Worm (Caenorhabditis elegans): ENCODE data around the gene cest-33.

cest-33 gene

ce11 chrV:6365597-6365996, at the start of gene cest-33:
TSS of gene cest-33 (minus strand) at chrV:6365671.
- TF ChIP-seq lsy-2 (tag; optimal IDR thresholded peaks at IDR 0.05) (no peak), ets-5 (GFP tag; IDR thresholded peaks at IDR 0.05) (no peak), nhr-20 (tag; optimal IDR thresholded peaks at IDR 0.05) (peak; percentile 74), nhr-28 (tag; optimal IDR thresholded peaks at IDR 0.05) (no peak), nhr-11 (tag; optimal IDR thresholded peaks at IDR 0.05) (no peak), dpl-1 (GFP tag; optimal IDR thresholded peaks at IDR 0.05) (peak in 1 of 3 experiments; percentile 0), blmp-1 (tag; optimal IDR thresholded peaks at IDR 0.05) (peak; percentile 90), sptf-1 (tag; optimal IDR thresholded peaks at IDR 0.05) (no peak), mab-9 (GFP tag; IDR thresholded peaks at IDR 0.05) (no peak), elt-3 (tag; optimal IDR thresholded peaks at IDR 0.05) (peak in 3 of 6 experiments; percentile 10 to 65 (median 27)), pqm-1 (tag; optimal IDR thresholded peaks at IDR 0.05) (no peak), efl-3 (GFP tag; optimal IDR thresholded peaks at IDR 0.05) (no peak), snu-23 (GFP tag; optimal IDR thresholded peaks at IDR 0.05) (peak; percentile 41), unc-30 (tag; optimal IDR thresholded peaks at IDR 0.05) (no peak), egl-13 (tag; optimal IDR thresholded peaks at IDR 0.05) (no peak), unc-62 (GFP tag; optimal IDR thresholded peaks at IDR 0.05) (no peak), Y116A8C.19 (tag; optimal IDR thresholded peaks at IDR 0.05; ENCODE audit: borderline replicate concordance) (no peak), fos-1 (tag; optimal IDR thresholded peaks at IDR 0.05) (no peak), nhr-237 (tag; optimal IDR thresholded peaks at IDR 0.05) (no peak), mep-1 (tag; optimal IDR thresholded peaks at IDR 0.05) (peak; percentile 31), ztf-11 (tag; optimal IDR thresholded peaks at IDR 0.05) (no peak), tbx-2 (tag; optimal IDR thresholded peaks at IDR 0.05) (no peak), grh-1 (GFP tag; IDR thresholded peaks at IDR 0.05) (no peak), ceh-88 (GFP tag; IDR thresholded peaks at IDR 0.05) (no peak), nhr-19 (GFP tag; conservative IDR thresholded peaks at IDR 0.05) (no peak), lin-14 (GFP tag; optimal IDR thresholded peaks at IDR 0.05) (peak; percentile 54), ama-1 (optimal IDR thresholded peaks at IDR 0.05) (no peak), aha-1 (tag; optimal IDR thresholded peaks at IDR 0.05) (no peak), ceh-63 (GFP tag; optimal IDR thresholded peaks at IDR 0.05) (no peak), nhr-71 (tag; optimal IDR thresholded peaks at IDR 0.05) (peak; percentile 24), sox-4 (tag; optimal IDR thresholded peaks at IDR 0.05) (no peak), pag-3 (tag; optimal IDR thresholded peaks at IDR 0.05; ENCODE audit: borderline replicate concordance, insufficient read depth) (no peak), zip-4 (GFP tag; optimal IDR thresholded peaks at IDR 0.05) (no peak), nhr-85 (tag) (peak; percentile 77), lin-35 (GFP tag; optimal IDR thresholded peaks at IDR 0.05) (peak in 1 of 2 experiments; percentile 15), ztf-4 (tag; optimal IDR thresholded peaks at IDR 0.05) (no peak)

- TF ChIP-seq F16B12.6 (tag; optimal IDR thresholded peaks at IDR 0.05) (no peak), irx-1 (tag; optimal IDR thresholded peaks at IDR 0.05) (no peak), pax-3 (tag; optimal IDR thresholded peaks at IDR 0.05) (no peak), mdl-1 (tag; optimal IDR thresholded peaks at IDR 0.05) (no peak), nhr-11 (tag; optimal IDR thresholded peaks at IDR 0.05) (no peak), nhr-84 (tag; optimal IDR thresholded peaks at IDR 0.05) (no peak)
These were observed 49.5 kb upstream of the cest-33 start, which contains the start of gene cht-6 for ce11 chrV:6414985-6415384. TSS of gene cht-6 (plus strand) at chrV:6414993.

- TF ChIP-seq fkh-10 (GFP tag; optimal IDR thresholded peaks at IDR 0.05), result no peak
- no peak for TF ChIP-seq efl-1 (optimal IDR thresholded peaks at IDR 0.05)
- TF ChIP-seq efl-1 (GFP tag; optimal IDR thresholded peaks at IDR 0.05 in 1 of 2), result peak in 1 of 2 experiments; percentile 11
- no peak for TF ChIP-seq C34B4.2 (tag; optimal IDR thresholded peaks at IDR 0.05)
- peak; percentile 51 for TF ChIP-seq elt-2 (tag; optimal IDR thresholded peaks at IDR 0.05)
- no peak for TF ChIP-seq unc-98 (GFP tag; IDR thresholded peaks at IDR 0.05)
- no peak for TF ChIP-seq aly-2 (tag; optimal IDR thresholded peaks at IDR 0.05)
These were observed 49.0 kb upstream of the cest-33 start for ce11 chrV:6414469-6414868.
